Worm (Caenorhabditis elegans): Measurements from ENCODE around the gene C05D12.7.

- no peak for TF ChIP-seq lin-11 (tag; optimal IDR thresholded peaks at IDR 0.05)
- no peak for TF ChIP-seq ets-4 (tag; optimal IDR thresholded peaks at IDR 0.05)
- no peak for TF ChIP-seq odd-2 (tag; optimal IDR thresholded peaks at IDR 0.05)
- TF ChIP-seq dve-1 (tag; optimal IDR thresholded peaks at IDR 0.05): no peak
- no peak for TF ChIP-seq pha-2 (tag; optimal IDR thresholded peaks at IDR 0.05)
- TF ChIP-seq F13H6.1 (tag; optimal IDR thresholded peaks at IDR 0.05): no peak
- no peak for TF ChIP-seq pha-4 (tag; optimal IDR thresholded peaks at IDR 0.05)
- TF ChIP-seq ceh-22 (tag; optimal IDR thresholded peaks at IDR 0.05): no peak
- no peak for TF ChIP-seq C38D4.7 (GFP tag; optimal IDR thresholded peaks at IDR 0.05)
- TF ChIP-seq hlh-15 (tag; optimal IDR thresholded peaks at IDR 0.05): no peak
Observed at ce11 chrII:11393787-11394186, 16.1 kb upstream of the C05D12.7 start.
